Worm (Caenorhabditis elegans): Measurements from ENCODE around the gene npr-3.

DNA sequence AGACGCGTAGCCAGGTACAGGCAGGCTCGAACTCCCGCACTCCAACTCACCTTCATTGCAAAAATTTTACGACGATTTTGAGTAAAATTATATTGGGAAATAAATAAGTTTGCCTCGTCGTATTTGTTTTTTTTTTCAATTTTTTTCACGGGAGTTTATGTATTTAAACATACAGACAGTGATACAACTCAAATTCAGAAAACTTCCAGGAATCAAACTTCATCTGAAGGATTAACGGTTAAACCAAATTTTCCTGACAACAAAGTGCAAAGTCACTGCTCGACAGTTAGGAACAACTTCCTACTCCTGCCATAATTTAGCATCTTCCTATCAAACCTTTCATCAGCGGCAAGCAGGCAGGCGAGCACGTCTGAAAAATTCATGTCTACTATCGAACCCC lies 35.0 kb upstream of the npr-3 start, which contains the start of gene F22B3.8:
- TF ChIP-seq flt-1 (GFP tag; IDR thresholded peaks at IDR 0.05) (no peak), ztf-23 (GFP tag; IDR thresholded peaks at IDR 0.05) (no peak), cog-1 (tag; optimal IDR thresholded peaks at IDR 0.05) (no peak), klf-2 (GFP tag; conservative IDR thresholded peaks at IDR 0.05) (no peak)

Data from whole organism, midembryonic.